Fruit fly (Drosophila melanogaster) whole organism, wandering third instar larva: ENCODE measurements around the gene CG42814.
A peak's percentile ranks its signal among the peaks of the same experiment; 100 is the strongest.

Source experiments
- CG9705 ChIP-seq: fragments of 200-800 bp; sonication (Bioruptor generic); optimal IDR thresholded peaks from 2 replicates; lab custom pipeline; 2018; ENCODE audit warnings: missing biosample characterization, mild to moderate bottlenecking, missing genetic modification characterization
- Hr78 ChIP-seq: fragments of >200 bp; optimal IDR thresholded peaks from 2 replicates; lab custom pipeline; 2017; ENCODE audit warnings: missing biosample characterization, missing genetic modification characterization
- Myc ChIP-seq: fragments of >200 bp; optimal IDR thresholded peaks from 2 replicates; lab custom pipeline; 2017
- OdsH ChIP-seq: fragments of 200-800 bp; sonication (Bioruptor generic); optimal IDR thresholded peaks from 2 replicates; lab custom pipeline; 2016; ENCODE audit warnings: missing biosample characterization, mild to moderate bottlenecking, missing genetic modification characterization
- Rel ChIP-seq, 2 experiments: fragments of 200-800 bp; sonication (Bioruptor generic) in 1 of 2; optimal IDR thresholded peaks; 2 replicates in 1 of 2; 3 replicates in 1 of 2; lab custom pipeline; 2016 to 2019; ENCODE audit warnings: mild to moderate bottlenecking in 2 of 2, missing biosample characterization in 2 of 2, missing genetic modification characterization in 2 of 2, moderate library complexity in 1 of 2
- Vsx2 ChIP-seq: fragments of 200-300, 225-300 bp; sonication (Bioruptor generic); optimal IDR thresholded peaks from 2 replicates; lab custom pipeline; 2018; ENCODE audit warnings: missing biosample characterization, missing genetic modification characterization; ENCODE audit not compliant: partially characterized antibody
- dmrt93B ChIP-seq: fragments of 200-800 bp; sonication (Bioruptor generic); optimal IDR thresholded peaks from 2 replicates; lab custom pipeline; 2018; ENCODE audit warnings: missing biosample characterization, mild to moderate bottlenecking, missing genetic modification characterization
- foxo ChIP-seq, 2 experiments: fragments of 200-800 bp; sonication (Bioruptor generic); optimal IDR thresholded peaks; 2 replicates in 1 of 2; 3 replicates in 1 of 2; lab custom pipeline; 2016 to 2017; ENCODE audit warnings: missing biosample characterization in 2 of 2, missing genetic modification characterization in 2 of 2
- fru ChIP-seq: fragments of 200-800 bp; sonication (Bioruptor generic); optimal IDR thresholded peaks from 3 replicates; lab custom pipeline; 2016; ENCODE audit warnings: missing biosample characterization, mild to moderate bottlenecking, missing genetic modification characterization
- h ChIP-seq: fragments of 200-800 bp; sonication (Bioruptor generic); optimal IDR thresholded peaks from 3 replicates; lab custom pipeline; 2016; ENCODE audit warnings: missing biosample characterization, mild to moderate bottlenecking, missing genetic modification characterization
- lola ChIP-seq: fragments of >200 bp; optimal IDR thresholded peaks from 2 replicates; lab custom pipeline; 2017; ENCODE audit warnings: missing biosample characterization, missing genetic modification characterization
- pan ChIP-seq: fragments of >200 bp; optimal IDR thresholded peaks from 2 replicates; lab custom pipeline; 2017

dm6 chr3R:27253136-27253920, 24.1 kb upstream of the CG42814 start, which contains the start of gene pll:
- peak; percentile 84 for TF ChIP-seq h
- TF ChIP-seq lola: no peak
- TF ChIP-seq dmrt93B (GFP tag; lab: Kevin White, UChicago): no peak
- TF ChIP-seq Vsx2 (GFP tag; lab: Kevin White, UChicago): no peak
- no peak for TF ChIP-seq Rel (GFP tag; optimal IDR thresholded peaks at IDR 0.05; lab: Kevin White, UChicago)
- peak; percentile 61 for TF ChIP-seq Rel (tag; optimal IDR thresholded peaks at IDR 0.05; lab: Kevin White, UChicago)
- TF ChIP-seq Myc (lab: Kevin White, UChicago): no peak
- no peak for TF ChIP-seq Hr78
- TF ChIP-seq CG9705 (GFP tag; lab: Kevin White, UChicago): peak; percentile 74
- TF ChIP-seq foxo (GFP tag; optimal IDR thresholded peaks at IDR 0.05; lab: Kevin White, UChicago): peak in 1 of 2 experiments; percentile 88
- TF ChIP-seq fru (GFP tag; lab: Kevin White, UChicago): no peak
- peak; percentile 74 for TF ChIP-seq OdsH
- no peak for TF ChIP-seq pan (lab: Kevin White, UChicago)
